Fruit fly (Drosophila melanogaster): ENCODE data around the gene Cchl.

The Cchl gene

dm6 chr3R:21989770-21990169 lies 37.5 kb downstream of the Cchl start:
- TF ChIP-seq tj (GFP tag; optimal IDR thresholded peaks at IDR 0.05) (peak; percentile 31), CG11617 (GFP tag; optimal IDR thresholded peaks at IDR 0.05) (no peak)

dm6 chr3R:21987546-21987945 lies 39.7 kb downstream of the Cchl start:
- TF ChIP-seq CG7045 (GFP tag; optimal IDR thresholded peaks at IDR 0.05), result no peak
- no peak for TF ChIP-seq Mnt (GFP tag; optimal IDR thresholded peaks at IDR 0.05)

- TF ChIP-seq cnc (optimal IDR thresholded peaks at IDR 0.05) (no peak), CG7101 (tag; optimal IDR thresholded peaks at IDR 0.05) (no peak), pad (GFP tag; optimal IDR thresholded peaks at IDR 0.05) (no peak)
These were observed 47.9 kb downstream of the Cchl start for dm6 chr3R:21979386-21979785.

- TF ChIP-seq pad (GFP tag; optimal IDR thresholded peaks at IDR 0.05) (no peak), CG11617 (GFP tag; optimal IDR thresholded peaks at IDR 0.05) (no peak), bab1 (GFP tag; optimal IDR thresholded peaks at IDR 0.05) (no peak), CG7101 (tag; optimal IDR thresholded peaks at IDR 0.05) (no peak), CG7045 (GFP tag; optimal IDR thresholded peaks at IDR 0.05) (peak; percentile 30), tj (GFP tag; optimal IDR thresholded peaks at IDR 0.05) (peak; percentile 82), Hr96 (GFP tag; optimal IDR thresholded peaks at IDR 0.05) (no peak), Mnt (GFP tag; optimal IDR thresholded peaks at IDR 0.05) (no peak), CG5204 (GFP tag; optimal IDR thresholded peaks at IDR 0.05) (no peak), CG14711 (tag; optimal IDR thresholded peaks at IDR 0.05) (no peak), cnc (optimal IDR thresholded peaks at IDR 0.05) (no peak), Crg-1 (GFP tag; optimal IDR thresholded peaks at IDR 0.05) (no peak), CG1620 (GFP tag; optimal IDR thresholded peaks at IDR 0.05) (no peak), ovo (GFP tag; optimal IDR thresholded peaks at IDR 0.05) (no peak), kay (GFP tag; ENCODE audit: borderline replicate concordance) (peak; percentile 94), CG33017 (tag; optimal IDR thresholded peaks at IDR 0.05) (no peak), Clk (GFP tag; optimal IDR thresholded peaks at IDR 0.05) (no peak), cic (GFP tag; optimal IDR thresholded peaks at IDR 0.05) (peak; percentile 15), CG12768 (GFP tag; optimal IDR thresholded peaks at IDR 0.05) (peak; percentile 19), toe (GFP tag; optimal IDR thresholded peaks at IDR 0.05) (no peak)
These were observed 49.5 kb downstream of the Cchl start for dm6 chr3R:21977784-21978183.

- TF ChIP-seq CG11617 (GFP tag; optimal IDR thresholded peaks at IDR 0.05) (no peak), tj (GFP tag; optimal IDR thresholded peaks at IDR 0.05) (peak; percentile 14), cic (GFP tag; optimal IDR thresholded peaks at IDR 0.05) (no peak), cnc (optimal IDR thresholded peaks at IDR 0.05) (peak in 1 of 2 experiments; percentile 14)
These were observed 50.3 kb downstream of the Cchl start for dm6 chr3R:21976954-21977353.

- no peak for TF ChIP-seq ovo (GFP tag; optimal IDR thresholded peaks at IDR 0.05)
- no peak for TF ChIP-seq kay (GFP tag; ENCODE audit: borderline replicate concordance)
- no peak for TF ChIP-seq CG5204 (GFP tag; optimal IDR thresholded peaks at IDR 0.05)
- TF ChIP-seq Crg-1 (GFP tag; optimal IDR thresholded peaks at IDR 0.05), result no peak
- TF ChIP-seq CG7045 (GFP tag; optimal IDR thresholded peaks at IDR 0.05), result no peak
- no peak for TF ChIP-seq pad (GFP tag; optimal IDR thresholded peaks at IDR 0.05)
- no peak for TF ChIP-seq CG11617 (GFP tag; optimal IDR thresholded peaks at IDR 0.05)
- TF ChIP-seq Hr96 (GFP tag; optimal IDR thresholded peaks at IDR 0.05), result no peak
- no peak for TF ChIP-seq CG14711 (tag; optimal IDR thresholded peaks at IDR 0.05)
- TF ChIP-seq Mnt (GFP tag; optimal IDR thresholded peaks at IDR 0.05), result no peak
- no peak for TF ChIP-seq CG1620 (GFP tag; optimal IDR thresholded peaks at IDR 0.05)
- no peak for TF ChIP-seq bab1 (GFP tag; optimal IDR thresholded peaks at IDR 0.05)
- no peak for TF ChIP-seq Clk (GFP tag; optimal IDR thresholded peaks at IDR 0.05)
- no peak for TF ChIP-seq tj (GFP tag; optimal IDR thresholded peaks at IDR 0.05)
- TF ChIP-seq CG7101 (tag; optimal IDR thresholded peaks at IDR 0.05), result no peak
- no peak for TF ChIP-seq cnc (optimal IDR thresholded peaks at IDR 0.05)
- TF ChIP-seq CG12768 (GFP tag; optimal IDR thresholded peaks at IDR 0.05), result no peak
- no peak for TF ChIP-seq CG33017 (tag; optimal IDR thresholded peaks at IDR 0.05)
These were observed 50.9 kb downstream of the Cchl start for dm6 chr3R:21976355-21976858.

Measured in whole organism, adult.